Fruit fly (Drosophila melanogaster): ENCODE data around the gene p38c.
A peak's percentile ranks its signal among the peaks of the same experiment; 100 is the strongest.

p38c gene

DNA sequence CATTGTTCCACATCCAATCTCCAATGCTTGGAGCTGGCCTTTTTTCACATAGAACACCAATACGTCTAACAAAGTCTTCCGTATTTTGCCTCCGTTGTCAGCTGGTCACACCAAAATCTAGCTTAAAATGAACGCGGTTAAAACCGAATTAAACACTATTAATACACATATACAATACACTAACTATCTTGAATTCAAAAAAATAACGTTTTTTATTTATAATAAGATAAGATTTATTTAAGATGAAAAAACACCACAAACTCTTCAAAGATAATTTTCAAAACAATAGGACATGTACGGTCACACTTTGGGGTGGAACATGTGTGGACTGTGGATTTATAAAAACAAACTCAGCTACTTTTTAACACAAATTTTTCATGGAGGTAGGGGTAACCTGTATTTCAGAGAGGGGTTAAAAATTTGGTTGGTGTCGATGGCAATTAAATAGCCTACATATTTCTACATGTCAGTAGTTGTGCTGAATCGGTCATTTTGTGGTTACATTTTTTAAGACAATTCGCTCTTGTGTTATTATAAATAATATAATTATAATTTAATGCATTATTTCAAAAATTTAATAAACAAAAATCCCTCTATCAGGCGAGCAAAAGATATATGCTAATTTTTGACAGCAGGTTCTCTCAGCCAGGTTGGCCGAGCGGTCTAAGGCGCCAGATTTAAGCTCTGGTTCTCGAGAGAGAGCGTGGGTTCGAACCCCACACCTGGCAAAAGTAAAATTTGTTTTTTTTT, 37.5 kb downstream of the p38c start, which contains the start of gene CG13605 (continued):
- TF ChIP-seq Dref (GFP tag; IDR thresholded peaks at IDR 0.05), result no peak
- TF ChIP-seq CG18476 (GFP tag; optimal IDR thresholded peaks at IDR 0.05), result peak; percentile 34
- TF ChIP-seq bcd (GFP tag; optimal IDR thresholded peaks at IDR 0.05), result peak; percentile 70
- TF ChIP-seq maf-S (GFP tag; optimal IDR thresholded peaks at IDR 0.05), result peak; percentile 57
- TF ChIP-seq CG9932 (GFP tag; IDR thresholded peaks at IDR 0.05), result peak; percentile 81
- peak; percentile 23 for TF ChIP-seq sug (tag; optimal IDR thresholded peaks at IDR 0.05)
- TF ChIP-seq CG1602 (GFP tag; optimal IDR thresholded peaks at IDR 0.05), result peak; percentile 27
- TF ChIP-seq gro (GFP tag; optimal IDR thresholded peaks at IDR 0.05), result peak; percentile 63
- peak; percentile 23; the same call in 1 of the 2 replicates for TF ChIP-seq Rx (GFP tag; IDR thresholded peaks at IDR 0.05)
- peak; percentile 44 for TF ChIP-seq CG2202 (tag; optimal IDR thresholded peaks at IDR 0.05)
- no peak for TF ChIP-seq en (GFP tag; optimal IDR thresholded peaks at IDR 0.05)
- TF ChIP-seq CG10267 (tag; optimal IDR thresholded peaks at IDR 0.05), result peak; percentile 72
- TF ChIP-seq Doc2 (GFP tag; IDR thresholded peaks at IDR 0.05), result no peak
- TF ChIP-seq CG4820 (GFP tag; optimal IDR thresholded peaks at IDR 0.05), result peak; percentile 52
- TF ChIP-seq CG7271 (tag; optimal IDR thresholded peaks at IDR 0.05), result no peak
- peak; percentile 13 for TF ChIP-seq CG3995 (GFP tag; optimal IDR thresholded peaks at IDR 0.05)
- TF ChIP-seq CG34422 (GFP tag; IDR thresholded peaks at IDR 0.05), result peak; percentile 74; the same call in 2 of the 3 replicates
- no peak for TF ChIP-seq esg (GFP tag; conservative IDR thresholded peaks at IDR 0.05)
- peak; percentile 67 for TF ChIP-seq CG16813 (GFP tag; IDR thresholded peaks at IDR 0.05; ENCODE audit: partially characterized antibody)
- TF ChIP-seq Sin3A (optimal IDR thresholded peaks at IDR 0.05), result peak; percentile 34
- no peak for TF ChIP-seq kni (GFP tag; optimal IDR thresholded peaks at IDR 0.05)
- no peak for TF ChIP-seq Kr (GFP tag; optimal IDR thresholded peaks at IDR 0.05)
- peak; percentile 51 for TF ChIP-seq CG10274 (GFP tag; optimal IDR thresholded peaks at IDR 0.05)
- TF ChIP-seq ranshi (GFP tag; IDR thresholded peaks at IDR 0.05), result peak; percentile 58; the same call in 1 of the 2 replicates
- TF ChIP-seq ttk (GFP tag; IDR thresholded peaks at IDR 0.05), result peak; percentile 27; the same call in 1 of the 2 replicates
- no peak for TF ChIP-seq Elba2 (GFP tag; optimal IDR thresholded peaks at IDR 0.05)
- peak; percentile 59; the same call in 2 of the 3 replicates for TF ChIP-seq B-H1 (GFP tag; IDR thresholded peaks at IDR 0.05)
- peak; percentile 6 for TF ChIP-seq jing (GFP tag; optimal IDR thresholded peaks at IDR 0.05)
- TF ChIP-seq CG4854 (GFP tag; optimal IDR thresholded peaks at IDR 0.05), result peak; percentile 57
- peak; percentile 36 for TF ChIP-seq repo (GFP tag; optimal IDR thresholded peaks at IDR 0.05)
- TF ChIP-seq CG17361 (GFP tag; IDR thresholded peaks at IDR 0.05), result peak; percentile 66; the same call in 1 of the 3 replicates
- TF ChIP-seq CG17829 (tag; optimal IDR thresholded peaks at IDR 0.05), result peak; percentile 73
- peak; percentile 82 for TF ChIP-seq CG13296 (GFP tag; optimal IDR thresholded peaks at IDR 0.05)
- TF ChIP-seq CG8290 (GFP tag; optimal IDR thresholded peaks at IDR 0.05), result peak; percentile 70
- TF ChIP-seq CG8290 (tag; optimal IDR thresholded peaks at IDR 0.05), result peak; percentile 13 to 85
- TF ChIP-seq bbx (GFP tag; IDR thresholded peaks at IDR 0.05; ENCODE audit: partially characterized antibody), result peak; percentile 59
- TF ChIP-seq croc (GFP tag; conservative IDR thresholded peaks at IDR 0.05), result no peak
- peak; percentile 38 for TF ChIP-seq sqz (GFP tag; optimal IDR thresholded peaks at IDR 0.05)
- TF ChIP-seq inv (GFP tag; IDR thresholded peaks at IDR 0.05; ENCODE audit: partially characterized antibody), result no peak
- TF ChIP-seq dan (GFP tag; IDR thresholded peaks at IDR 0.05), result no peak
- no peak for TF ChIP-seq ftz-f1 (GFP tag; optimal IDR thresholded peaks at IDR 0.05)
- TF ChIP-seq CG17912 (GFP tag; optimal IDR thresholded peaks at IDR 0.05), result no peak
- TF ChIP-seq CG2129 (GFP tag; IDR thresholded peaks at IDR 0.05; ENCODE audit: partially characterized antibody), result no peak
- TF ChIP-seq Ada2b (GFP tag; IDR thresholded peaks at IDR 0.05), result peak; percentile 66
- TF ChIP-seq NFAT (GFP tag; IDR thresholded peaks at IDR 0.05), result peak; percentile 89
- TF ChIP-seq Hmr (GFP tag; optimal IDR thresholded peaks at IDR 0.05), result peak; percentile 84
- peak; percentile 77 for TF ChIP-seq CoRest (tag; optimal IDR thresholded peaks at IDR 0.05)
- peak; percentile 18 for TF ChIP-seq MESR4 (GFP tag; optimal IDR thresholded peaks at IDR 0.05)
- no peak for TF ChIP-seq CG10959 (GFP tag; IDR thresholded peaks at IDR 0.05)
- peak; percentile 2 for TF ChIP-seq CG33213 (GFP tag; optimal IDR thresholded peaks at IDR 0.05)

Data from whole organism, embryonic.